Fruit fly (Drosophila melanogaster) whole organism, embryonic: ENCODE data around the gene CG46434.

ENCODE experiments used
- Atf6 ChIP-seq: fragments of 200-800 bp; sonication (Bioruptor generic); IDR thresholded peaks from 2 replicates; pipeline ENCODE4 v1.3.6; 2022; ENCODE audit warnings: missing biosample characterization, missing genetic modification characterization
- Blimp-1 ChIP-seq: fragments of 200-800 bp; sonication (Bioruptor generic); optimal IDR thresholded peaks from 3 replicates; lab custom pipeline; 2018; ENCODE audit warnings: missing biosample characterization, missing genetic modification characterization, mild to moderate bottlenecking, moderate library complexity, missing genetic modification reagents
- CG10959 ChIP-seq: fragments of 200-800 bp; sonication (Bioruptor generic); IDR thresholded peaks from 2 replicates; pipeline ENCODE4 v1.3.6; 2022; ENCODE audit warnings: missing biosample characterization, missing genetic modification characterization
- CG13123 ChIP-seq: fragments of 200-800 bp; sonication (Bioruptor generic); optimal IDR thresholded peaks from 2 replicates; lab custom pipeline; 2016; ENCODE audit warnings: missing biosample characterization, missing genetic modification characterization
- CG15269 ChIP-seq: fragments of 200-800 bp; sonication (Bioruptor generic); optimal IDR thresholded peaks from 2 replicates; lab custom pipeline; 2018; ENCODE audit warnings: missing biosample characterization, mild to moderate bottlenecking, missing genetic modification characterization, moderate library complexity
- CG16779 ChIP-seq: fragments of 200-800 bp; sonication (Bioruptor generic); IDR thresholded peaks from 2 replicates; pipeline ENCODE4 v1.3.6; 2022; ENCODE audit warnings: missing biosample characterization, missing genetic modification characterization
- CG16863 ChIP-seq: fragments of 200-800 bp; sonication (Bioruptor generic); optimal IDR thresholded peaks from 3 replicates; lab custom pipeline; 2016; ENCODE audit warnings: missing biosample characterization, missing genetic modification characterization
- CG17568 ChIP-seq: fragments of 200-800 bp; sonication (Bioruptor generic); optimal IDR thresholded peaks from 2 replicates; lab custom pipeline; 2018; ENCODE audit warnings: missing biosample characterization, mild to moderate bottlenecking, missing genetic modification characterization, moderate library complexity
- CG17612 ChIP-seq: fragments of 200-800 bp; sonication (Bioruptor generic); IDR thresholded peaks from 2 replicates; pipeline ENCODE4 v1.3.6; 2022; ENCODE audit warnings: missing biosample characterization, missing genetic modification characterization
- CG30431 ChIP-seq: fragments of 200-800 bp; sonication (Bioruptor generic); optimal IDR thresholded peaks from 2 replicates; lab custom pipeline; 2017; ENCODE audit warnings: missing biosample characterization, missing genetic modification characterization
- CG3281 ChIP-seq: fragments of 200-800 bp; sonication (Bioruptor generic); optimal IDR thresholded peaks from 3 replicates; lab custom pipeline; 2017; ENCODE audit warnings: missing biosample characterization, mild to moderate bottlenecking, missing genetic modification characterization
- CG33213 ChIP-seq: fragments of 200-800 bp; sonication (Bioruptor generic); optimal IDR thresholded peaks from 3 replicates; lab custom pipeline; 2016; ENCODE audit warnings: missing biosample characterization, missing genetic modification characterization
- CG6791 ChIP-seq: fragments of 200-800 bp; sonication (Bioruptor generic); IDR thresholded peaks from 3 replicates; pipeline ENCODE4 v1.3.6; 2022; ENCODE audit warnings: missing biosample characterization, missing genetic modification characterization; ENCODE audit not compliant: partially characterized antibody
- CG7271 ChIP-seq: fragments of 200-800 bp; sonication (Bioruptor generic); optimal IDR thresholded peaks from 2 replicates; lab custom pipeline; 2018; ENCODE audit warnings: missing biosample characterization, mild to moderate bottlenecking, missing genetic modification characterization, moderate library complexity
- CG7786 ChIP-seq: fragments of 200-800 bp; sonication (Bioruptor generic); optimal IDR thresholded peaks from 2 replicates; lab custom pipeline; 2016; ENCODE audit warnings: missing biosample characterization, missing genetic modification characterization
- CG7928 ChIP-seq: fragments of 200-800 bp; sonication (Bioruptor generic); optimal IDR thresholded peaks from 2 replicates; lab custom pipeline; 2017; ENCODE audit warnings: missing biosample characterization, mild to moderate bottlenecking, missing genetic modification characterization
- CG8924 ChIP-seq: fragments of 200-800 bp; optimal IDR thresholded peaks from 3 replicates; lab custom pipeline; 2019; ENCODE audit warnings: missing biosample characterization, mild to moderate bottlenecking, missing genetic modification characterization, moderate library complexity
- CG9215 ChIP-seq: fragments of 200-800 bp; sonication (Bioruptor generic); IDR thresholded peaks from 2 replicates; pipeline ENCODE4 v1.3.6; 2022; ENCODE audit warnings: missing biosample characterization, missing genetic modification characterization
- CG9727 ChIP-seq: fragments of 200-800 bp; sonication (Bioruptor generic); optimal IDR thresholded peaks from 3 replicates; lab custom pipeline; 2017; ENCODE audit warnings: missing biosample characterization, mild to moderate bottlenecking, missing genetic modification characterization
- CHES-1-like ChIP-seq: fragments of 200-800 bp; sonication (Bioruptor generic); optimal IDR thresholded peaks from 2 replicates; lab custom pipeline; 2016; ENCODE audit warnings: missing biosample characterization, missing genetic modification characterization
- Dad ChIP-seq: fragments of 200-800 bp; sonication (Bioruptor generic); optimal IDR thresholded peaks from 3 replicates; lab custom pipeline; 2016; ENCODE audit warnings: missing biosample characterization, missing genetic modification characterization
- GATAe ChIP-seq: fragments of 200-800 bp; sonication (Bioruptor generic); conservative IDR thresholded peaks from 2 replicates; pipeline ENCODE4 v1.3.6; 2022; ENCODE audit warnings: missing biosample characterization, missing genetic modification characterization
- Gsc ChIP-seq: fragments of 200-800 bp; sonication (Bioruptor generic); IDR thresholded peaks from 2 replicates; pipeline ENCODE4 v1.3.6; 2022; ENCODE audit warnings: missing biosample characterization, missing genetic modification characterization
- HmgD ChIP-seq: fragments of 200-800 bp; sonication (Bioruptor generic); optimal IDR thresholded peaks from 3 replicates; lab custom pipeline; 2016; ENCODE audit warnings: missing biosample characterization, missing genetic modification characterization
- Sin3A ChIP-seq: fragments of >200 bp; optimal IDR thresholded peaks from 2 replicates; lab custom pipeline; 2018
- Sox100B ChIP-seq: fragments of 200-800 bp; sonication (Bioruptor generic); optimal IDR thresholded peaks from 3 replicates; lab custom pipeline; 2018; ENCODE audit warnings: missing biosample characterization, mild to moderate bottlenecking, missing genetic modification characterization
- Spps ChIP-seq: fragments of 200-800 bp; sonication (Bioruptor generic); optimal IDR thresholded peaks from 2 replicates; lab custom pipeline; 2018; ENCODE audit warnings: missing biosample characterization, mild to moderate bottlenecking, missing genetic modification characterization
- chif ChIP-seq, 2 experiments: fragments of 200-800 bp; sonication (Bioruptor generic); optimal IDR thresholded peaks; 3 replicates each; lab custom pipeline; 2016; ENCODE audit warnings: missing biosample characterization in 2 of 2, missing genetic modification characterization in 2 of 2
- eve ChIP-seq, 2 experiments: fragments of >200 bp; optimal IDR thresholded peaks; 2 replicates each; lab custom pipeline; 2017; ENCODE audit warnings: missing biosample characterization in 2 of 2, missing genetic modification characterization in 2 of 2
- fd64A ChIP-seq: fragments of 200-800 bp; sonication (Bioruptor generic); optimal IDR thresholded peaks from 3 replicates; lab custom pipeline; 2018; ENCODE audit warnings: missing biosample characterization, mild to moderate bottlenecking, missing genetic modification characterization
- fd96Cb ChIP-seq: fragments of 200-800 bp; sonication (Bioruptor generic); optimal IDR thresholded peaks from 2 replicates; lab custom pipeline; 2018; ENCODE audit warnings: missing biosample characterization, mild to moderate bottlenecking, missing genetic modification characterization, moderate library complexity
- gce ChIP-seq: fragments of 200-800 bp; sonication (Bioruptor generic); IDR thresholded peaks from 3 replicates; pipeline ENCODE4 v1.3.6; 2022; ENCODE audit warnings: missing biosample characterization, missing genetic modification characterization
- gem ChIP-seq: fragments of 200-800 bp; sonication (Bioruptor generic); optimal IDR thresholded peaks from 2 replicates; lab custom pipeline; 2019; ENCODE audit warnings: missing biosample characterization, mild to moderate bottlenecking, missing genetic modification characterization, moderate library complexity
- gfzf ChIP-seq: fragments of 200-800 bp; sonication (Bioruptor generic); optimal IDR thresholded peaks from 2 replicates; lab custom pipeline; 2016; ENCODE audit warnings: missing biosample characterization, mild to moderate bottlenecking, missing genetic modification characterization, moderate library complexity
- grn ChIP-seq: fragments of 200-800 bp; sonication (Bioruptor generic); optimal IDR thresholded peaks from 3 replicates; lab custom pipeline; 2017; ENCODE audit warnings: missing biosample characterization, missing genetic modification characterization
- gsb ChIP-seq: fragments of 200-800 bp; sonication (Bioruptor generic); IDR thresholded peaks from 2 replicates; pipeline ENCODE4 v1.3.6; 2022; ENCODE audit warnings: missing biosample characterization, missing genetic modification characterization
- ham ChIP-seq: fragments of 200-800 bp; sonication (Bioruptor generic); IDR thresholded peaks from 2 replicates; pipeline ENCODE4 v1.3.6; 2022; ENCODE audit warnings: missing biosample characterization, missing genetic modification characterization
- hb ChIP-seq: fragments of 200-800 bp; sonication (Bioruptor generic); IDR thresholded peaks from 3 replicates; pipeline ENCODE4 v1.3.6; 2022; ENCODE audit warnings: missing biosample characterization, missing genetic modification characterization; ENCODE audit not compliant: partially characterized antibody
- mld ChIP-seq: fragments of 200-800 bp; sonication (Bioruptor generic); IDR thresholded peaks from 3 replicates; pipeline ENCODE4 v1.3.6; 2022; ENCODE audit warnings: missing biosample characterization, missing genetic modification characterization; ENCODE audit not compliant: partially characterized antibody
- org-1 ChIP-seq: fragments of 200-800 bp; sonication (Bioruptor generic); optimal IDR thresholded peaks from 2 replicates; lab custom pipeline; 2017; ENCODE audit warnings: missing biosample characterization, missing genetic modification characterization
- pho ChIP-seq: fragments of 200-800 bp; sonication (Bioruptor generic); optimal IDR thresholded peaks from 2 replicates; lab custom pipeline; 2016; ENCODE audit warnings: missing biosample characterization, missing genetic modification characterization
- pros ChIP-seq: fragments of 200-800 bp; sonication (Bioruptor generic); optimal IDR thresholded peaks from 3 replicates; lab custom pipeline; 2019; ENCODE audit warnings: missing biosample characterization, mild to moderate bottlenecking, missing genetic modification characterization, moderate library complexity
- sc ChIP-seq, 3 experiments: fragments of >200 bp in 2 of 3; fragments of 200-800 bp in 1 of 3; sonication (Bioruptor generic) in 1 of 3; optimal IDR thresholded peaks; 2 replicates in 2 of 3; 3 replicates in 1 of 3; lab custom pipeline; 2017; ENCODE audit warnings: mild to moderate bottlenecking in 1 of 3, missing biosample characterization in 1 of 3, missing genetic modification characterization in 1 of 3, missing genetic modification reagents in 1 of 3
- scrt ChIP-seq: fragments of 200-800 bp; sonication (Bioruptor generic); optimal IDR thresholded peaks from 2 replicates; lab custom pipeline; 2018; ENCODE audit warnings: missing biosample characterization, mild to moderate bottlenecking, missing genetic modification characterization, moderate library complexity
- sisA ChIP-seq: fragments of 200-800 bp; sonication (Bioruptor generic); IDR thresholded peaks from 2 replicates; pipeline ENCODE4 v1.3.6; 2022; ENCODE audit warnings: missing biosample characterization, missing genetic modification characterization
- stwl ChIP-seq: fragments of 200-800 bp; sonication (Bioruptor generic); optimal IDR thresholded peaks from 3 replicates; lab custom pipeline; 2018; ENCODE audit warnings: missing biosample characterization, mild to moderate bottlenecking, missing genetic modification characterization, moderate library complexity
- tgo ChIP-seq: fragments of 200-800 bp; sonication (Bioruptor generic); IDR thresholded peaks from 3 replicates; pipeline ENCODE4 v1.3.6; 2022; ENCODE audit warnings: missing biosample characterization, missing genetic modification characterization
- tio ChIP-seq: fragments of 200-800 bp; sonication (Bioruptor generic); optimal IDR thresholded peaks from 2 replicates; lab custom pipeline; 2017; ENCODE audit warnings: missing biosample characterization, missing genetic modification characterization, inconsistent platforms
- trh ChIP-seq: fragments of 200-800 bp; sonication (Bioruptor generic); optimal IDR thresholded peaks from 2 replicates; lab custom pipeline; 2016; ENCODE audit warnings: missing biosample characterization, missing genetic modification characterization
- ttk ChIP-seq: fragments of 200-800 bp; sonication (Bioruptor generic); IDR thresholded peaks from 2 replicates; pipeline ENCODE4 v2.1.2; 2022; ENCODE audit warnings: missing biosample characterization, missing genetic modification characterization
- yki ChIP-seq: fragments of >200 bp; optimal IDR thresholded peaks from 3 replicates; lab custom pipeline; 2018
- z ChIP-seq: fragments of 200-800 bp; sonication (Bioruptor generic); IDR thresholded peaks from 3 replicates; pipeline ENCODE4 v1.3.6; 2022; ENCODE audit warnings: missing biosample characterization, missing genetic modification characterization
- zf30C ChIP-seq: fragments of 200-800 bp; sonication (Bioruptor generic); optimal IDR thresholded peaks from 3 replicates; lab custom pipeline; 2018; ENCODE audit warnings: missing biosample characterization, mild to moderate bottlenecking, missing genetic modification characterization

Gene CG46434

dm6 chr3L:19585979-19586378 is 42.0 kb upstream of the CG46434 start, which contains the start of the genes CG9231 and CG9330 (continued):
- peak; percentile 5 for TF ChIP-seq Blimp-1 (GFP tag; lab: Kevin White, UChicago)
- peak; percentile 3 for TF ChIP-seq CG8924
- TF ChIP-seq tio (GFP tag; lab: Kevin White, UChicago): no peak
- no peak for TF ChIP-seq CHES-1-like
- no peak for TF ChIP-seq fd64A
- TF ChIP-seq fd96Cb (tag; lab: Kevin White, UChicago): no peak
- TF ChIP-seq CG3281: no peak
- TF ChIP-seq gfzf (GFP tag; lab: Kevin White, UChicago): peak; percentile 76
- no peak for TF ChIP-seq gce (GFP tag; lab: Robert Waterston, UW)
- TF ChIP-seq CG30431 (GFP tag; lab: Kevin White, UChicago): no peak
- TF ChIP-seq grn (GFP tag; lab: Kevin White, UChicago): no peak
- peak; percentile 34 for TF ChIP-seq CG33213 (GFP tag; lab: Kevin White, UChicago)
- TF ChIP-seq HmgD (GFP tag; lab: Kevin White, UChicago): no peak
- peak; percentile 39 for TF ChIP-seq gem (tag; lab: Kevin White, UChicago)
- no peak for TF ChIP-seq scrt (GFP tag; lab: Kevin White, UChicago)
- TF ChIP-seq Sin3A (lab: Kevin White, UChicago): peak; percentile 80
- no peak for TF ChIP-seq CG13123 (GFP tag; lab: Kevin White, UChicago)
- no peak for TF ChIP-seq CG7928 (GFP tag; lab: Kevin White, UChicago)
- TF ChIP-seq mld: no peak
- TF ChIP-seq ttk: no peak
- TF ChIP-seq CG16863 (GFP tag; lab: Kevin White, UChicago): no peak
- no peak for TF ChIP-seq ham (GFP tag; lab: Robert Waterston, UW)
- TF ChIP-seq CG15269 (tag; lab: Kevin White, UChicago): no peak
- no peak for TF ChIP-seq sc (optimal IDR thresholded peaks at IDR 0.05; lab: Kevin White, UChicago)
- TF ChIP-seq sc (GFP tag; optimal IDR thresholded peaks at IDR 0.05; lab: Kevin White, UChicago): no peak
- TF ChIP-seq zf30C (GFP tag; lab: Kevin White, UChicago): no peak
- no peak for TF ChIP-seq CG7271 (tag; lab: Kevin White, UChicago)
- TF ChIP-seq CG9727 (GFP tag; lab: Kevin White, UChicago): no peak
- TF ChIP-seq Gsc (GFP tag; lab: Robert Waterston, UW): no peak
- TF ChIP-seq pros (GFP tag; lab: Kevin White, UChicago): no peak
- no peak for TF ChIP-seq tgo (GFP tag; lab: Robert Waterston, UW)
- TF ChIP-seq hb: no peak
- no peak for TF ChIP-seq CG10959 (GFP tag; lab: Robert Waterston, UW)
- no peak for TF ChIP-seq CG7786 (GFP tag; lab: Kevin White, UChicago)
- no peak for TF ChIP-seq gsb
- TF ChIP-seq CG17612 (GFP tag; lab: Robert Waterston, UW): no peak
- no peak for TF ChIP-seq yki (lab: Kevin White, UChicago)
- TF ChIP-seq CG6791 (GFP tag; lab: Robert Waterston, UW): no peak
- no peak for TF ChIP-seq Sox100B (GFP tag; lab: Kevin White, UChicago)
- TF ChIP-seq trh: no peak
- TF ChIP-seq chif (GFP tag; optimal IDR thresholded peaks at IDR 0.05; lab: Kevin White, UChicago): no peak
- no peak for TF ChIP-seq z (GFP tag; lab: Robert Waterston, UW)
- TF ChIP-seq Atf6 (GFP tag; lab: Robert Waterston, UW): no peak
- no peak for TF ChIP-seq sisA
- TF ChIP-seq CG17568 (GFP tag; lab: Kevin White, UChicago): peak; percentile 8
- TF ChIP-seq GATAe: no peak
- no peak for TF ChIP-seq CG16779 (GFP tag; lab: Robert Waterston, UW)
- TF ChIP-seq CG9215 (GFP tag; lab: Robert Waterston, UW): no peak
- no peak for TF ChIP-seq pho
- TF ChIP-seq Dad (GFP tag; lab: Kevin White, UChicago): peak; percentile 3
- TF ChIP-seq Spps: no peak
- TF ChIP-seq stwl (tag; lab: Kevin White, UChicago): peak; percentile 84
- no peak for TF ChIP-seq eve (GFP tag; optimal IDR thresholded peaks at IDR 0.05; lab: Kevin White, UChicago)
- TF ChIP-seq org-1: no peak
